Worm (Caenorhabditis elegans) whole organism, young adult: Measurements from ENCODE around the gene aman-1.

Experiments used
- B0261.1 ChIP-seq: sonication (generic microtip); optimal IDR thresholded peaks from 2 replicates; lab custom pipeline; 2016; ENCODE audit warnings: mild to moderate bottlenecking, missing genetic modification characterization, moderate library complexity, missing compliant biosample characterization
- B0336.3 ChIP-seq: fragments of 200-800 bp; sonication (Bioruptor generic); IDR thresholded peaks from 2 replicates; pipeline ENCODE4 v1.3.6; 2022; ENCODE audit warnings: missing genetic modification characterization, missing compliant biosample characterization
- F23B12.7 ChIP-seq: sonication (generic microtip); optimal IDR thresholded peaks from 2 replicates; lab custom pipeline; 2017; ENCODE audit warnings: missing genetic modification characterization, mild to moderate bottlenecking, missing compliant biosample characterization, antibody characterized with exemption, moderate library complexity; ENCODE audit not compliant: insufficient read depth
- F52B5.7 ChIP-seq: sonication (generic microtip); optimal IDR thresholded peaks from 2 replicates; lab custom pipeline; 2016; ENCODE audit warnings: mild to moderate bottlenecking, missing genetic modification characterization, missing compliant biosample characterization
- F55B11.4 ChIP-seq: sonication (generic microtip); optimal IDR thresholded peaks from 2 replicates; lab custom pipeline; 2016; ENCODE audit warnings: missing compliant biosample characterization, missing genetic modification characterization, borderline replicate concordance; ENCODE audit not compliant: insufficient read depth
- Y67H2A.10 ChIP-seq: fragments of 200-800 bp; sonication (Bioruptor generic); conservative IDR thresholded peaks from 2 replicates; pipeline ENCODE4 v1.3.6; 2022; ENCODE audit warnings: missing genetic modification reagents, missing genetic modification characterization, missing compliant biosample characterization
- ama-1 ChIP-seq, 3 experiments: fragments of 150-350 bp in 1 of 3; sonication (generic microtip) in 2 of 3; optimal IDR thresholded peaks; 2 replicates each; lab custom pipeline; 2014 to 2018; ENCODE audit warnings: missing biosample characterization in 2 of 3, missing genetic modification characterization in 2 of 3, missing genetic modification reagents in 2 of 3
- atf-7 ChIP-seq: sonication (generic microtip); optimal IDR thresholded peaks from 2 replicates; lab custom pipeline; 2017; ENCODE audit warnings: mild to moderate bottlenecking, missing genetic modification characterization, missing compliant biosample characterization
- bed-2 ChIP-seq: fragments of 200-800 bp; sonication (Bioruptor generic); IDR thresholded peaks from 2 replicates; pipeline ENCODE4 v1.3.6; 2022; ENCODE audit warnings: missing genetic modification reagents, missing genetic modification characterization, missing compliant biosample characterization
- ccch-3 ChIP-seq: fragments of 200-800 bp; sonication (Bioruptor generic); optimal IDR thresholded peaks from 2 replicates; lab custom pipeline; 2018; ENCODE audit warnings: mild to moderate bottlenecking, missing genetic modification characterization, missing compliant biosample characterization
- cebp-1 ChIP-seq, 2 experiments: fragments of 200-800 bp in 1 of 2; sonication (Bioruptor generic) in 1 of 2; sonication (generic microtip) in 1 of 2; IDR thresholded peaks in 1 of 2; optimal IDR thresholded peaks in 1 of 2; 2 replicates each; pipeline versions ENCODE4 v1.3.6 to Lab custom; 2017 to 2022; ENCODE audit warnings: missing compliant biosample characterization in 2 of 2, missing genetic modification characterization in 2 of 2, mild to moderate bottlenecking in 1 of 2, missing genetic modification reagents in 1 of 2, moderate library complexity in 1 of 2
- ceh-27 ChIP-seq: fragments of 200-800 bp; sonication (Bioruptor generic); optimal IDR thresholded peaks from 2 replicates; lab custom pipeline; 2018; ENCODE audit warnings: mild to moderate bottlenecking, missing genetic modification characterization, moderate library complexity, missing compliant biosample characterization
- chd-7 ChIP-seq: sonication (generic microtip); optimal IDR thresholded peaks from 2 replicates; lab custom pipeline; 2016; ENCODE audit warnings: mild to moderate bottlenecking, missing genetic modification characterization, moderate library complexity, missing compliant biosample characterization
- dox-1 ChIP-seq: fragments of 200-800 bp; sonication (Bioruptor generic); IDR thresholded peaks from 2 replicates; pipeline ENCODE4 v1.3.6; 2022; ENCODE audit warnings: missing genetic modification reagents, missing genetic modification characterization, missing compliant biosample characterization
- dpff-1 ChIP-seq: sonication (generic microtip); optimal IDR thresholded peaks from 2 replicates; lab custom pipeline; 2017; ENCODE audit warnings: mild to moderate bottlenecking, missing genetic modification characterization, missing compliant biosample characterization
- egrh-3 ChIP-seq: fragments of 200-800 bp; sonication (Bioruptor generic); IDR thresholded peaks from 2 replicates; pipeline ENCODE4 v1.3.6; 2022; ENCODE audit warnings: missing genetic modification reagents, missing genetic modification characterization, missing compliant biosample characterization
- ekl-4 ChIP-seq: fragments of 200-800 bp; sonication (Bioruptor generic); IDR thresholded peaks from 2 replicates; pipeline ENCODE4 v1.3.6; 2022; ENCODE audit warnings: missing genetic modification reagents, missing genetic modification characterization, missing compliant biosample characterization
- him-1 ChIP-seq: sonication (generic microtip); optimal IDR thresholded peaks from 2 replicates; lab custom pipeline; 2016; ENCODE audit warnings: missing genotype, missing genetic modification reagents, missing genetic modification characterization, missing compliant biosample characterization
- hmg-1.2 ChIP-seq: fragments of 200-800 bp; sonication (Bioruptor generic); IDR thresholded peaks from 2 replicates; pipeline ENCODE4 v1.3.6; 2022; ENCODE audit warnings: missing genetic modification reagents, missing genetic modification characterization, missing compliant biosample characterization
- hmg-20 ChIP-seq: fragments of 200-800 bp; sonication (Bioruptor generic); IDR thresholded peaks from 2 replicates; pipeline ENCODE4 v1.3.6; 2022; ENCODE audit warnings: missing genetic modification reagents, missing genetic modification characterization, missing compliant biosample characterization
- lsy-27 ChIP-seq: sonication (generic microtip); optimal IDR thresholded peaks from 2 replicates; lab custom pipeline; 2017; ENCODE audit warnings: missing genetic modification characterization, mild to moderate bottlenecking, missing compliant biosample characterization, antibody characterized with exemption, missing genotype, borderline replicate concordance; ENCODE audit not compliant: insufficient read depth
- madf-10 ChIP-seq: sonication (generic microtip); optimal IDR thresholded peaks from 2 replicates; lab custom pipeline; 2016; ENCODE audit warnings: mild to moderate bottlenecking, missing genetic modification characterization, missing compliant biosample characterization
- madf-3 ChIP-seq: fragments of 200-800 bp; sonication (Bioruptor generic); IDR thresholded peaks from 2 replicates; pipeline ENCODE4 v1.3.6; 2022; ENCODE audit warnings: missing genetic modification reagents, missing genetic modification characterization, missing compliant biosample characterization
- mcd-1 ChIP-seq: fragments of 200-800 bp; sonication (Bioruptor generic); IDR thresholded peaks from 2 replicates; pipeline ENCODE4 v1.3.6; 2022; ENCODE audit warnings: missing genetic modification reagents, missing genetic modification characterization, missing compliant biosample characterization
- mel-28 ChIP-seq: sonication (generic microtip); optimal IDR thresholded peaks from 2 replicates; lab custom pipeline; 2016; ENCODE audit warnings: borderline replicate concordance, mild to moderate bottlenecking, missing genetic modification characterization, missing compliant biosample characterization
- mxl-1 ChIP-seq: sonication (generic microtip); optimal IDR thresholded peaks from 2 replicates; lab custom pipeline; 2016; ENCODE audit warnings: missing genetic modification characterization, missing compliant biosample characterization
- nhr-27 ChIP-seq: fragments of 200-800 bp; sonication (Bioruptor generic); optimal IDR thresholded peaks from 2 replicates; lab custom pipeline; 2018; ENCODE audit warnings: mild to moderate bottlenecking, missing genetic modification characterization, moderate library complexity, missing compliant biosample characterization
- nhr-80 ChIP-seq: sonication (generic microtip); optimal IDR thresholded peaks from 2 replicates; lab custom pipeline; 2016; ENCODE audit warnings: missing genetic modification characterization, missing compliant biosample characterization
- nhr-90 ChIP-seq: sonication (generic microtip); optimal IDR thresholded peaks from 2 replicates; lab custom pipeline; 2016; ENCODE audit warnings: missing genotype, mild to moderate bottlenecking, missing genetic modification characterization, missing compliant biosample characterization
- rec-8 ChIP-seq, 2 experiments: sonication (generic microtip); optimal IDR thresholded peaks; 2 replicates each; lab custom pipeline; 2016; ENCODE audit warnings: mild to moderate bottlenecking in 2 of 2, missing genetic modification characterization in 2 of 2, missing genetic modification reagents in 2 of 2, missing genotype in 2 of 2, missing biosample characterization in 1 of 2, missing compliant biosample characterization in 1 of 2, moderate library complexity in 1 of 2
- snpc-4 ChIP-seq, 5 experiments: fragments of 150-350 bp in 1 of 5; sonication (generic microtip) in 4 of 5; optimal IDR thresholded peaks; 2 replicates each; lab custom pipeline; 2014 to 2018; ENCODE audit warnings: missing genetic modification characterization in 5 of 5, missing biosample characterization in 3 of 5, antibody characterized with exemption in 2 of 5, mild to moderate bottlenecking in 2 of 5, missing compliant biosample characterization in 2 of 5, missing genotype in 2 of 5, moderate library complexity in 2 of 5, missing genetic modification reagents in 1 of 5
- unc-130 ChIP-seq: sonication (generic microtip); optimal IDR thresholded peaks from 2 replicates; lab custom pipeline; 2016; ENCODE audit warnings: missing genetic modification reagents, missing genetic modification characterization, missing compliant biosample characterization
- unc-62 ChIP-seq: fragments of 150-350 bp; optimal IDR thresholded peaks from 2 replicates; lab custom pipeline; 2014; ENCODE audit warnings: missing biosample characterization, missing genetic modification reagents, missing genetic modification characterization
- zfh-2 ChIP-seq: fragments of 200-800 bp; sonication (Bioruptor generic); conservative IDR thresholded peaks from 2 replicates; pipeline ENCODE4 v1.3.6; 2022; ENCODE audit warnings: missing genetic modification reagents, missing genetic modification characterization, missing compliant biosample characterization
- zim-3 ChIP-seq: sonication (generic microtip); optimal IDR thresholded peaks from 2 replicates; lab custom pipeline; 2017; ENCODE audit warnings: mild to moderate bottlenecking, missing genetic modification characterization, moderate library complexity, missing compliant biosample characterization
- ztf-18 ChIP-seq: sonication (generic microtip); optimal IDR thresholded peaks from 2 replicates; lab custom pipeline; 2016; ENCODE audit warnings: missing genotype, mild to moderate bottlenecking, missing genetic modification characterization, missing compliant biosample characterization
- ztf-22 ChIP-seq: fragments of 200-800 bp; sonication (Bioruptor generic); optimal IDR thresholded peaks from 2 replicates; lab custom pipeline; 2018; ENCODE audit warnings: mild to moderate bottlenecking, missing genetic modification characterization, moderate library complexity, missing compliant biosample characterization

Gene aman-1

DNA sequence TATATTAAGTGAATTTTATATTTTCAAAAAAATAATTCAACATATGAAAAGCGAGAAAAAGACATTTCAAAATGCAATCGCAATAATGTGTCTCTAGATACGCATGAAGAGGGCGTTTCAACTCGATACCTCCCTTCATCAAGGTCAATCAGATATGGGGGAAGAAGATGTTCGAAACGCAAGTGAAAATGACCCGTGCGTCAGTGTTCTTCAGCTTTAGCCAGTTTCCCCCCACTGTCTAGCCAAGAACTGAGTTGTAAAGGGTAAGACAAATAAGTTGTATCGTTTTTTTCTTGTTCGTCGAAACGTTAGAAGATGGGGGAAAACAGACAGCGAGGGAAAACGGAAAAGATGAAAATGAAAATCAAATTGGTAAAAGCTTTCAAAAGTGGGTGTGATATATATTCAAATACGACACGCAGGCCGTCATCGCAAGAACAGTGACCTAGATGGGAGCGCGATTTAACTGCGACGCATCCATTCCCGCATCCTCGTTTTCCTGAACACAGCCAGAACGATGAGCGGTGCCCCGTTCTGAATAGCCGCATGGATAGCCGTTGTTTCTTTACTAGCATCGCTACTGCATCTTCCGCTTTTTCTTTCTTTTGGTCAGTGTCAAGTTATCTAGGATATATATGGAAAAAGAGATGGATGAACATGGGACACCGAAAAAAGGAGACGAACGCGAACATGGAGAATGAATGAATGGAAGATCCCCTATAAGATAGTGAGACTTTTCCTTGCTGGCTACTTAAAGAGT, 38.1 kb upstream of the aman-1 start:
- TF ChIP-seq F55B11.4 (no peak), nhr-27 (tag; lab: Kevin White, UChicago) (no peak)

DNA sequence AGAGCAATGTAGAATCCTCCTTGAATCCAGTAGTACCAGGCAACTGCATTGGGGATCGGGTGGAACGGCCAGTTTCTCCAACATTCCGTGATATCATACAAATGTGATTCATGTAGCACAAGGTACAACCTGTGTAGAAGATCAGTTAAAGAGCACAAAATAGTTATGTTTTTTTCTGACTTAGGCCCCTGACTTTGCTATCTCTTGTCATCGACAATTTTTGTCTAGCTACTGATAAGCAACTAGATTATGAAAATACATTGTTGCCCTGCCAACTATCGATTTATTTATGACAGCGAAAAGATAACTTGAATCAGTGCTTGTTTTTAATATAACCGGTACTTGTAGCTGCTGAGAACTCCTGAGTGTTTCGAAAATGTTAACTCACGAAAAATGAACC, 34.6 kb upstream of the aman-1 start:
- 0 out of 2 replicates have a peak, but pooled peaks have one; percentile 7 for TF ChIP-seq dox-1 (GFP tag; lab: Robert Waterston, UW)
- TF ChIP-seq Y67H2A.10 (GFP tag; lab: Robert Waterston, UW): no peak
- TF ChIP-seq nhr-80 (tag; lab: Kevin White, UChicago): peak; percentile 72
- TF ChIP-seq, all 124 proteins: peak for 2

DNA sequence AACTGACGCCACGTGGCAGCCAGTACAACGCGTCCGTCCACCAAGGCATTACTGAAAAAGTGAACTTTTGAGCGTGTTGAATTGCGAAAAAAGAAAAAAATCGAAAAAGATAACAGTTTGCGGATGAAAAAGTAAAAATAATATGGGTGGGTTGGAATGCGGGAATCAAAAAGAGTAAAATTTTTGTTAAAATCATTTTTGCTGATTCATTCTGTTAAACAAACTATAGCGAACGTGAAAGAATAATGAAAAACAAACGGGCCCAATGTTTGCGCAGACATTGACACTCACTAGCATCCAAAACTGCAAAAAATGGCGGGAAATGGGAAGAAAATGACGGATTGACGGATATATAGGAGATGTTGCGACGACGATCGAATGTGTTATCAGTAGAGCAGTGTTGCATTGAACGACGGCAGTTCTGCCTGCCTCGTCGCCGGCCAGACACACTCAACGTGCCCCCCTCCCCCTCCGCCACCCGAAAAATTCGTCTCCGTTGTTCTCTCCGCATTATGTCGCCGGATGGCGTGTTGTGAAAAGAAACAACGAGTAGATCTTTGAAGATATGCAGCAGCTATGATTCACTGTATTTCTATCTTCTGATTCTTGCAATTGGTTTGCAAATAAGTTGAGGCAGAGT, 33.4 kb upstream of the aman-1 start, which contains the start of gene hyl-2:
TSS of gene hyl-2 (minus strand) at position 51 of the 640 bp plus-strand sequence.
- TF ChIP-seq bed-2 (GFP tag; lab: Robert Waterston, UW) (no peak), madf-10 (tag; lab: Kevin White, UChicago) (no peak), zfh-2 (GFP tag; lab: Robert Waterston, UW) (peak; percentile 88), egrh-3 (GFP tag; lab: Robert Waterston, UW) (peak; percentile 40), cebp-1 (GFP tag; IDR thresholded peaks at IDR 0.05; lab: Robert Waterston, UW) (no peak), cebp-1 (tag; optimal IDR thresholded peaks at IDR 0.05; lab: Kevin White, UChicago) (peak; percentile 26), hmg-1.2 (peak; percentile 33; the same call in 1 of the 2 replicates), mcd-1 (GFP tag; lab: Robert Waterston, UW) (peak; percentile 74), ceh-27 (GFP tag; lab: Kevin White, UChicago) (peak; percentile 66), dox-1 (GFP tag; lab: Robert Waterston, UW) (peak; percentile 37; the same call in 1 of the 2 replicates), B0336.3 (GFP tag; lab: Robert Waterston, UW) (no peak)

DNA sequence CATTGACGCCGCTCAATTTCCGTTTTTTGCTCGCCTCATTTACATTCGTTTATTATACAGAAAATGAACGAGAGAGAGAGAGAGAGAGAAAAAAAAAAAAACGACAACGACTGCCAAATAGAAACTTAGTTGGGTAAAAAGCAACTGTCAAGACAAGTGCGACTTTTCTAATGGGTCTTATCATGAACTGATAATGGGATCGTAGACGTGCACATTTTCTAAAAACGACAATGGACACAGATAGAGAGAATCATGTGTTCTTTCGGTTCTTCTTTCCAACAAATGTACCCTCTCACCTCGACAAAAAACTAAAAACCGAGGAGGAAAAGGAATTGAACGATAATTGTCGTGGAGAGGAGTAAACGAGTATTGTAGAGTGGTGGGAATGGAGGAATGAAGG, 32.8 kb upstream of the aman-1 start:
- no peak for TF ChIP-seq F55B11.4
- TF ChIP-seq dpff-1 (tag; lab: Kevin White, UChicago): no peak
- TF ChIP-seq ama-1 (optimal IDR thresholded peaks at IDR 0.05; lab: Kevin White, UChicago): no peak
- TF ChIP-seq ama-1 (GFP tag; optimal IDR thresholded peaks at IDR 0.05; lab: Kevin White, UChicago): no peak
- no peak for TF ChIP-seq ztf-18 (tag; lab: Kevin White, UChicago)
- TF ChIP-seq B0336.3 (GFP tag; lab: Robert Waterston, UW): peak; percentile 14; the same call in 1 of the 2 replicates
- TF ChIP-seq mxl-1: no peak
- no peak for TF ChIP-seq ccch-3 (GFP tag; lab: Kevin White, UChicago)
- no peak for TF ChIP-seq chd-7 (tag; lab: Kevin White, UChicago)
- peak; percentile 4 for TF ChIP-seq ztf-22
- no peak for TF ChIP-seq rec-8 (tag; optimal IDR thresholded peaks at IDR 0.05; lab: Kevin White, UChicago)
- no peak for TF ChIP-seq ekl-4
- no peak for TF ChIP-seq B0261.1 (tag; lab: Kevin White, UChicago)
- TF ChIP-seq snpc-4 (GFP tag; optimal IDR thresholded peaks at IDR 0.05; lab: Kevin White, UChicago): no peak
- no peak for TF ChIP-seq snpc-4 (tag; optimal IDR thresholded peaks at IDR 0.05; lab: Kevin White, UChicago)
- no peak for TF ChIP-seq mel-28 (tag; lab: Kevin White, UChicago)
- TF ChIP-seq nhr-90 (tag; lab: Kevin White, UChicago): no peak
- peak; percentile 75 for TF ChIP-seq unc-62 (GFP tag; lab: Kevin White, UChicago)
- no peak for TF ChIP-seq hmg-20 (GFP tag; lab: Robert Waterston, UW)
- no peak for TF ChIP-seq zim-3
- no peak for TF ChIP-seq madf-3 (GFP tag; lab: Robert Waterston, UW)
- no peak for TF ChIP-seq unc-130
- TF ChIP-seq cebp-1 (GFP tag; IDR thresholded peaks at IDR 0.05; lab: Robert Waterston, UW): no peak
- TF ChIP-seq cebp-1 (tag; optimal IDR thresholded peaks at IDR 0.05; lab: Kevin White, UChicago): peak; percentile 37
- peak; percentile 98 for TF ChIP-seq nhr-80 (tag; lab: Kevin White, UChicago)
- TF ChIP-seq atf-7 (tag; lab: Kevin White, UChicago): peak; percentile 31
- no peak for TF ChIP-seq lsy-27 (tag; lab: Kevin White, UChicago)
- no peak for TF ChIP-seq F52B5.7 (tag; lab: Kevin White, UChicago)
- TF ChIP-seq him-1 (tag; lab: Kevin White, UChicago): no peak
- no peak for TF ChIP-seq F23B12.7 (tag; lab: Kevin White, UChicago)
